Worm (Caenorhabditis elegans): ENCODE measurements around the gene chst-1.

chst-1 gene

DNA sequence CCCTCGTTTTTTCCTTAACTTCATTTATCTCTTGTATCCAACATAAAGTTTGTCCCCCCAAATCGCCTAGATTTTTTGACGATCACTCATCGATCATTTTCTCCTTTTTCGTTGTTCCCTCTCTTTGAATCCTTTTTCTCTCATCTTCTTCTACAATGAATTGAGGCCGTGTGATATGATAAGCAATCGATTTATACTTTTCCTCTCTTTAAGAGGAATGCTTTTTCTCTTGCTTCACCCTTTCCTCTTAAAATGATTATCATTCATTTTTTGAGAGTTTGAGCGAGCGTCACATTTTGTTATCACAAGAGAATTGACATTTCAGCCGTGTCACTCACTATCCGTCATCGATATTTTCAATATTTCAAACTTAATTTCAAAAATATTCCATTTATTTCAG is 28.7 kb downstream of the chst-1 start, which contains the start of gene K02C4.5 (continued):
- TF ChIP-seq cebp-1 (GFP tag; IDR thresholded peaks at IDR 0.05) (no peak), cebp-1 (tag; optimal IDR thresholded peaks at IDR 0.05) (peak; percentile 16)

- TF ChIP-seq madf-3 (GFP tag; IDR thresholded peaks at IDR 0.05): 0 out of 2 replicates have a peak, but pooled peaks have one; percentile 67
- TF ChIP-seq ztf-26 (tag; optimal IDR thresholded peaks at IDR 0.05): peak; percentile 79
- no peak for TF ChIP-seq egrh-3 (GFP tag; IDR thresholded peaks at IDR 0.05)
- no peak for TF ChIP-seq ztf-6 (GFP tag; IDR thresholded peaks at IDR 0.05)
- peak; percentile 70 to 73 for TF ChIP-seq rec-8 (tag; optimal IDR thresholded peaks at IDR 0.05)
- TF ChIP-seq ekl-4 (GFP tag; IDR thresholded peaks at IDR 0.05): peak; percentile 74
- TF ChIP-seq ztf-22 (GFP tag; optimal IDR thresholded peaks at IDR 0.05): peak; percentile 44
- peak; percentile 55; the same call in 1 of the 2 replicates for TF ChIP-seq C06A6.2 (GFP tag; conservative IDR thresholded peaks at IDR 0.05)
- no peak; the same call in 1 of the 2 replicates for TF ChIP-seq lir-1 (GFP tag; conservative IDR thresholded peaks at IDR 0.05)
- TF ChIP-seq tbx-9 (tag; optimal IDR thresholded peaks at IDR 0.05; ENCODE audit: borderline replicate concordance): peak; percentile 54
- no peak for TF ChIP-seq nfya-2 (GFP tag; IDR thresholded peaks at IDR 0.05)
- no peak for TF ChIP-seq Y67H2A.10 (GFP tag; conservative IDR thresholded peaks at IDR 0.05)
- TF ChIP-seq madf-6 (GFP tag; IDR thresholded peaks at IDR 0.05): peak; percentile 72
- 0 out of 2 replicates have a peak, but pooled peaks have one; percentile 55 for TF ChIP-seq lag-1 (GFP tag; IDR thresholded peaks at IDR 0.05)
- TF ChIP-seq T07F8.4 (tag; optimal IDR thresholded peaks at IDR 0.05): peak; percentile 77
- peak; percentile 68 for TF ChIP-seq lsl-1 (GFP tag; optimal IDR thresholded peaks at IDR 0.05)
- peak; percentile 93 for TF ChIP-seq F52B5.7 (tag; optimal IDR thresholded peaks at IDR 0.05)
- no peak for TF ChIP-seq Y95B8A.8 (GFP tag; IDR thresholded peaks at IDR 0.05)
- TF ChIP-seq hmg-1.2 (GFP tag; IDR thresholded peaks at IDR 0.05): peak; percentile 58
- 0 out of 2 replicates have a peak, but pooled peaks have one; percentile 58 for TF ChIP-seq sea-2 (GFP tag; IDR thresholded peaks at IDR 0.05)
- TF ChIP-seq hsf-1 (GFP tag; IDR thresholded peaks at IDR 0.05): 0 out of 2 replicates have a peak, but pooled peaks have one; percentile 50
- TF ChIP-seq Y53F4B.3 (GFP tag; IDR thresholded peaks at IDR 0.05): no peak
- TF ChIP-seq efl-1 (GFP tag; optimal IDR thresholded peaks at IDR 0.05): no peak
- peak; percentile 82 for TF ChIP-seq snpc-3.4 (tag; optimal IDR thresholded peaks at IDR 0.05)
- TF ChIP-seq ztf-25 (GFP tag; IDR thresholded peaks at IDR 0.05): 0 out of 2 replicates have a peak, but pooled peaks have one; percentile 53
- peak; percentile 69 for TF ChIP-seq lin-40 (tag; optimal IDR thresholded peaks at IDR 0.05)
- TF ChIP-seq unc-130 (GFP tag; optimal IDR thresholded peaks at IDR 0.05): peak; percentile 68
- TF ChIP-seq F37B4.10 (GFP tag; IDR thresholded peaks at IDR 0.05): 0 out of 2 replicates have a peak, but pooled peaks have one; percentile 35
- TF ChIP-seq lsy-27 (tag; optimal IDR thresholded peaks at IDR 0.05; ENCODE audit: borderline replicate concordance, insufficient read depth): no peak
- TF ChIP-seq sdz-38 (tag; optimal IDR thresholded peaks at IDR 0.05): no peak
- peak; percentile 34 for TF ChIP-seq hlh-12 (tag; optimal IDR thresholded peaks at IDR 0.05)
- no peak for TF ChIP-seq F10E7.11 (tag; optimal IDR thresholded peaks at IDR 0.05)
- TF ChIP-seq mxl-1 (tag; optimal IDR thresholded peaks at IDR 0.05): peak; percentile 87
- peak; percentile 87 for TF ChIP-seq snpc-1.3 (tag; optimal IDR thresholded peaks at IDR 0.05; ENCODE audit: insufficient read depth)
- 0 out of 2 replicates have a peak, but pooled peaks have one; percentile 40 for TF ChIP-seq B0019.2 (GFP tag; conservative IDR thresholded peaks at IDR 0.05)
- no peak for TF ChIP-seq attf-6 (GFP tag; IDR thresholded peaks at IDR 0.05)
- peak; percentile 37 for TF ChIP-seq dpl-1 (GFP tag; optimal IDR thresholded peaks at IDR 0.05)
- no peak for TF ChIP-seq T26A5.8 (tag; optimal IDR thresholded peaks at IDR 0.05)
- peak; percentile 73 for TF ChIP-seq K12H6.12 (tag; optimal IDR thresholded peaks at IDR 0.05)
- peak; percentile 67 for TF ChIP-seq B0336.3 (GFP tag; IDR thresholded peaks at IDR 0.05)
- TF ChIP-seq ceh-100 (GFP tag; IDR thresholded peaks at IDR 0.05): peak; percentile 43
- peak; percentile 56 for TF ChIP-seq ceh-79 (tag; optimal IDR thresholded peaks at IDR 0.05)
- no peak for TF ChIP-seq ama-1 (optimal IDR thresholded peaks at IDR 0.05)
- TF ChIP-seq ama-1 (GFP tag; optimal IDR thresholded peaks at IDR 0.05): peak in 1 of 2 experiments; percentile 81
- TF ChIP-seq K11D2.4 (GFP tag; IDR thresholded peaks at IDR 0.05): no peak
These were observed 31.4 kb downstream of the chst-1 start, which contains the start of gene K02C4.2 for ce11 chrII:8075324-8075810. Gene K02C4.2, plus strand, starts transcription at chrII:8075760.

Measured in whole organism, young adult.